Fruit fly (Drosophila melanogaster) whole organism, embryonic: ENCODE results near the gene rhea.

Experiments used
- ATbp ChIP-seq: fragments of 200-800 bp; sonication (Bioruptor generic); optimal IDR thresholded peaks from 2 replicates; lab custom pipeline; 2017; ENCODE audit warnings: missing biosample characterization, mild to moderate bottlenecking, missing genetic modification characterization, missing genetic modification reagents
- Adf1 ChIP-seq: fragments of 200-800 bp; sonication (Bioruptor generic); IDR thresholded peaks from 2 replicates; pipeline ENCODE4 v1.3.6; 2022; ENCODE audit warnings: missing biosample characterization, missing genetic modification characterization
- Atf-2 ChIP-seq: fragments of 200-800 bp; sonication (Bioruptor generic); optimal IDR thresholded peaks from 2 replicates; lab custom pipeline; 2016; ENCODE audit warnings: missing biosample characterization, missing genetic modification characterization
- CG10274 ChIP-seq: fragments of 200-800 bp; sonication (Bioruptor generic); optimal IDR thresholded peaks from 3 replicates; lab custom pipeline; 2017; ENCODE audit warnings: missing biosample characterization, mild to moderate bottlenecking, missing genetic modification characterization
- CG10565 ChIP-seq: fragments of 200-800 bp; sonication (Bioruptor generic); optimal IDR thresholded peaks from 3 replicates; lab custom pipeline; 2016; ENCODE audit warnings: missing biosample characterization, mild to moderate bottlenecking, missing genetic modification characterization
- CG11695 ChIP-seq: fragments of 200-800 bp; sonication (Bioruptor generic); IDR thresholded peaks from 3 replicates; pipeline ENCODE4 v1.3.6; 2022; ENCODE audit warnings: missing biosample characterization, missing genetic modification characterization
- CG12104 ChIP-seq: fragments of 200-800 bp; sonication (Bioruptor generic); optimal IDR thresholded peaks from 3 replicates; lab custom pipeline; 2016; ENCODE audit warnings: missing biosample characterization, missing genetic modification characterization
- CG14710 ChIP-seq: fragments of 200-800 bp; sonication (Bioruptor generic); optimal IDR thresholded peaks from 3 replicates; lab custom pipeline; 2019; ENCODE audit warnings: missing biosample characterization, mild to moderate bottlenecking, missing genetic modification characterization, moderate library complexity
- CG1529 ChIP-seq: fragments of 200-800 bp; sonication (Bioruptor generic); optimal IDR thresholded peaks from 3 replicates; lab custom pipeline; 2018; ENCODE audit warnings: missing biosample characterization, missing genetic modification characterization
- CG1603 ChIP-seq: fragments of 200-800 bp; sonication (Bioruptor generic); optimal IDR thresholded peaks from 2 replicates; lab custom pipeline; 2019; ENCODE audit warnings: missing biosample characterization, mild to moderate bottlenecking, missing genetic modification characterization, moderate library complexity
- CG17328 ChIP-seq: fragments of 200-800 bp; sonication (Bioruptor generic); IDR thresholded peaks from 2 replicates; pipeline ENCODE4 v1.3.6; 2022; ENCODE audit warnings: missing biosample characterization, missing genetic modification characterization
- CG2120 ChIP-seq: fragments of 200-800 bp; sonication (Bioruptor generic); optimal IDR thresholded peaks from 3 replicates; lab custom pipeline; 2016; ENCODE audit warnings: missing biosample characterization, missing genetic modification characterization
- CG3847 ChIP-seq: fragments of 200-800 bp; sonication (Bioruptor generic); IDR thresholded peaks from 2 replicates; pipeline ENCODE4 v1.3.6; 2022; ENCODE audit warnings: missing biosample characterization, missing genetic modification characterization
- CG3995 ChIP-seq: fragments of 200-800 bp; sonication (Bioruptor generic); optimal IDR thresholded peaks from 3 replicates; lab custom pipeline; 2016; ENCODE audit warnings: missing biosample characterization, missing genetic modification characterization
- CG4282 ChIP-seq: fragments of 200-800 bp; sonication (Bioruptor generic); optimal IDR thresholded peaks from 2 replicates; lab custom pipeline; 2016; ENCODE audit warnings: missing biosample characterization, missing genetic modification characterization
- CG5180 ChIP-seq: fragments of 200-800 bp; sonication (Bioruptor generic); optimal IDR thresholded peaks from 3 replicates; lab custom pipeline; 2017; ENCODE audit warnings: missing biosample characterization, missing genetic modification characterization, mild to moderate bottlenecking, moderate library complexity, missing genetic modification reagents
- CG6689 ChIP-seq: fragments of 200-800 bp; sonication (Bioruptor generic); IDR thresholded peaks from 2 replicates; pipeline ENCODE4 v1.3.6; 2022; ENCODE audit warnings: missing biosample characterization, missing genetic modification characterization
- CG9727 ChIP-seq: fragments of 200-800 bp; sonication (Bioruptor generic); optimal IDR thresholded peaks from 3 replicates; lab custom pipeline; 2017; ENCODE audit warnings: missing biosample characterization, mild to moderate bottlenecking, missing genetic modification characterization
- CG9817 ChIP-seq: fragments of 200-800 bp; sonication (Bioruptor generic); optimal IDR thresholded peaks from 2 replicates; lab custom pipeline; 2018; ENCODE audit warnings: missing biosample characterization, mild to moderate bottlenecking, missing genetic modification characterization, moderate library complexity
- CG9932 ChIP-seq: fragments of 200-800 bp; sonication (Bioruptor generic); IDR thresholded peaks from 2 replicates; pipeline ENCODE4 v1.3.6; 2022; ENCODE audit warnings: missing biosample characterization, missing genetic modification characterization
- Deaf1 ChIP-seq: fragments of 200-800 bp; optimal IDR thresholded peaks from 3 replicates; lab custom pipeline; 2019; ENCODE audit warnings: missing biosample characterization, mild to moderate bottlenecking, missing genetic modification characterization, moderate library complexity
- E2f1 ChIP-seq: fragments of 200-800 bp; sonication (Bioruptor generic); IDR thresholded peaks from 2 replicates; pipeline ENCODE4 v1.3.6; 2022; ENCODE audit warnings: missing biosample characterization, missing genetic modification characterization
- E2f2 ChIP-seq: fragments of 200-800 bp; sonication (Bioruptor generic); IDR thresholded peaks from 2 replicates; pipeline ENCODE4 v1.3.6; 2022; ENCODE audit warnings: missing biosample characterization, missing genetic modification characterization
- Eip74EF ChIP-seq, 2 experiments: fragments of 200-800 bp in 1 of 2; fragments of >200 bp in 1 of 2; sonication (Bioruptor generic) in 1 of 2; optimal IDR thresholded peaks; 2 replicates each; lab custom pipeline; 2017 to 2019; ENCODE audit warnings: missing biosample characterization in 2 of 2, missing genetic modification characterization in 2 of 2, mild to moderate bottlenecking in 1 of 2, moderate library complexity in 1 of 2
- GATAe ChIP-seq: fragments of 200-800 bp; sonication (Bioruptor generic); conservative IDR thresholded peaks from 2 replicates; pipeline ENCODE4 v1.3.6; 2022; ENCODE audit warnings: missing biosample characterization, missing genetic modification characterization
- HLH54F ChIP-seq: fragments of 200-800 bp; sonication (Bioruptor generic); optimal IDR thresholded peaks from 3 replicates; lab custom pipeline; 2016; ENCODE audit warnings: missing biosample characterization, missing genetic modification characterization
- Jarid2 ChIP-seq: fragments of 200-800 bp; sonication (Bioruptor generic); optimal IDR thresholded peaks from 3 replicates; lab custom pipeline; 2017; ENCODE audit warnings: mild to moderate bottlenecking, missing biosample characterization, missing genetic modification reagents, missing genetic modification characterization
- Kr ChIP-seq: fragments of 200-800 bp; sonication (Bioruptor generic); optimal IDR thresholded peaks from 2 replicates; lab custom pipeline; 2017; ENCODE audit warnings: missing biosample characterization, mild to moderate bottlenecking, missing genetic modification characterization
- Mad ChIP-seq: fragments of 200-800 bp; sonication (Bioruptor generic); optimal IDR thresholded peaks from 2 replicates; lab custom pipeline; 2016; ENCODE audit warnings: missing biosample characterization, missing genetic modification characterization
- Ptx1 ChIP-seq: fragments of 200-800 bp; sonication (Bioruptor generic); IDR thresholded peaks from 2 replicates; pipeline ENCODE4 v1.3.6; 2022; ENCODE audit warnings: missing biosample characterization, missing genetic modification characterization
- Ravus ChIP-seq: fragments of 200-800 bp; sonication (Bioruptor generic); IDR thresholded peaks from 2 replicates; pipeline ENCODE4 v1.3.6; 2022; ENCODE audit warnings: missing biosample characterization, missing genetic modification characterization
- Side ChIP-seq: fragments of 200-800 bp; sonication (Bioruptor generic); optimal IDR thresholded peaks from 2 replicates; lab custom pipeline; 2016; ENCODE audit warnings: missing biosample characterization, missing genetic modification characterization
- Stat92E ChIP-seq, 3 experiments: fragments of >200 bp in 2 of 3; fragments of 200-800 bp in 1 of 3; sonication (Bioruptor generic) in 1 of 3; optimal IDR thresholded peaks; 2 replicates each; lab custom pipeline; 2017 to 2019; ENCODE audit warnings: missing biosample characterization in 3 of 3, missing genetic modification characterization in 3 of 3, mild to moderate bottlenecking in 1 of 3, moderate library complexity in 1 of 3
- ab ChIP-seq: fragments of 200-800 bp; sonication (Bioruptor generic); optimal IDR thresholded peaks from 2 replicates; lab custom pipeline; 2016; ENCODE audit warnings: missing biosample characterization, missing genetic modification characterization
- bab2 ChIP-seq: fragments of 200-800 bp; sonication (Bioruptor generic); optimal IDR thresholded peaks from 2 replicates; lab custom pipeline; 2016; ENCODE audit warnings: missing biosample characterization, missing genetic modification characterization
- dm ChIP-seq: fragments of 200-800 bp; sonication (Bioruptor generic); optimal IDR thresholded peaks from 3 replicates; lab custom pipeline; 2016; ENCODE audit warnings: missing biosample characterization, missing genetic modification characterization
- ewg ChIP-seq: fragments of 200-800 bp; sonication (Bioruptor generic); optimal IDR thresholded peaks from 3 replicates; lab custom pipeline; 2017; ENCODE audit warnings: mild to moderate bottlenecking, missing biosample characterization, missing genetic modification reagents, missing genetic modification characterization
- gce ChIP-seq: fragments of 200-800 bp; sonication (Bioruptor generic); IDR thresholded peaks from 3 replicates; pipeline ENCODE4 v1.3.6; 2022; ENCODE audit warnings: missing biosample characterization, missing genetic modification characterization
- gcm2 ChIP-seq: fragments of 200-800 bp; sonication (Bioruptor generic); optimal IDR thresholded peaks from 2 replicates; lab custom pipeline; 2016; ENCODE audit warnings: missing biosample characterization, missing genetic modification characterization
- gem ChIP-seq: fragments of 200-800 bp; sonication (Bioruptor generic); optimal IDR thresholded peaks from 2 replicates; lab custom pipeline; 2019; ENCODE audit warnings: missing biosample characterization, mild to moderate bottlenecking, missing genetic modification characterization, moderate library complexity
- gfzf ChIP-seq: fragments of 200-800 bp; sonication (Bioruptor generic); optimal IDR thresholded peaks from 2 replicates; lab custom pipeline; 2016; ENCODE audit warnings: missing biosample characterization, mild to moderate bottlenecking, missing genetic modification characterization, moderate library complexity
- gt ChIP-seq: fragments of 200-800 bp; sonication (Bioruptor generic); IDR thresholded peaks from 2 replicates; pipeline ENCODE4 v1.3.6; 2022; ENCODE audit warnings: missing biosample characterization, missing genetic modification characterization
- lilli ChIP-seq: fragments of 200-800 bp; sonication (Bioruptor generic); optimal IDR thresholded peaks from 3 replicates; lab custom pipeline; 2016; ENCODE audit warnings: missing biosample characterization, missing genetic modification characterization
- mam ChIP-seq: fragments of 200-800 bp; sonication (Bioruptor generic); optimal IDR thresholded peaks from 3 replicates; lab custom pipeline; 2016; ENCODE audit warnings: missing biosample characterization, missing genetic modification characterization
- nau ChIP-seq: fragments of 200-800 bp; sonication (Bioruptor generic); optimal IDR thresholded peaks from 3 replicates; lab custom pipeline; 2017; ENCODE audit warnings: missing biosample characterization, mild to moderate bottlenecking, missing genetic modification characterization, missing genetic modification reagents
- oc ChIP-seq: fragments of 200-800 bp; sonication (Bioruptor generic); optimal IDR thresholded peaks from 2 replicates; lab custom pipeline; 2018; ENCODE audit warnings: missing biosample characterization, mild to moderate bottlenecking, missing genetic modification characterization, moderate library complexity
- prd ChIP-seq, 3 experiments: fragments of >200 bp in 2 of 3; fragments of 200-800 bp in 1 of 3; sonication (Bioruptor generic) in 1 of 3; optimal IDR thresholded peaks in 2 of 3; IDR thresholded peaks in 1 of 3; 2 replicates in 2 of 3; 3 replicates in 1 of 3; pipeline versions ENCODE4 v1.3.6 to Lab custom; 2017 to 2022; ENCODE audit warnings: missing biosample characterization in 1 of 3, missing genetic modification characterization in 1 of 3
- ro ChIP-seq: fragments of 200-800 bp; sonication (Bioruptor generic); IDR thresholded peaks from 2 replicates; pipeline ENCODE4 v1.3.6; 2022; ENCODE audit warnings: missing biosample characterization, missing genetic modification characterization
- tna ChIP-seq: fragments of 200-800 bp; sonication (Bioruptor generic); IDR thresholded peaks from 2 replicates; pipeline ENCODE4 v1.3.6; 2022; ENCODE audit warnings: missing biosample characterization, missing genetic modification characterization; ENCODE audit not compliant: partially characterized antibody
- toy ChIP-seq: fragments of 200-800 bp; sonication (Bioruptor generic); IDR thresholded peaks from 2 replicates; pipeline ENCODE4 v1.3.6; 2022; ENCODE audit warnings: missing biosample characterization, missing genetic modification characterization

rhea gene

dm6 chr3L:8506975-8507441, 37.8 kb upstream of the rhea start, which contains the start of gene CG43163 (continued):
- TF ChIP-seq oc (tag; lab: Kevin White, UChicago) (peak; percentile 73), CG5180 (GFP tag; lab: Kevin White, UChicago) (peak; percentile 27), tna (GFP tag; lab: Robert Waterston, UW) (no peak), CG11695 (GFP tag; lab: Robert Waterston, UW) (0 out of 3 replicates have a peak, but pooled peaks have one; percentile 33), Ptx1 (GFP tag; lab: Robert Waterston, UW) (peak; percentile 55), CG1529 (GFP tag; lab: Kevin White, UChicago) (peak; percentile 16), Deaf1 (tag; lab: Kevin White, UChicago) (peak; percentile 23), ewg (GFP tag; lab: Kevin White, UChicago) (peak; percentile 13), CG4282 (GFP tag; lab: Kevin White, UChicago) (peak; percentile 22), ATbp (GFP tag; lab: Kevin White, UChicago) (peak; percentile 34), HLH54F (GFP tag; lab: Kevin White, UChicago) (peak; percentile 66), dm (GFP tag; lab: Kevin White, UChicago) (peak; percentile 54), gt (GFP tag; lab: Robert Waterston, UW) (no peak), CG14710 (tag; lab: Kevin White, UChicago) (peak; percentile 68), bab2 (peak; percentile 22), prd (optimal IDR thresholded peaks at IDR 0.05; lab: Kevin White, UChicago) (no peak), prd (GFP tag; IDR thresholded peaks at IDR 0.05; lab: Robert Waterston, UW) (peak; percentile 77), gfzf (GFP tag; lab: Kevin White, UChicago) (peak; percentile 82), CG3995 (GFP tag; lab: Kevin White, UChicago) (no peak), toy (no peak), CG17328 (GFP tag; lab: Robert Waterston, UW) (peak; percentile 81), CG3847 (GFP tag; lab: Robert Waterston, UW) (peak; percentile 78), ab (GFP tag; lab: Kevin White, UChicago) (no peak), gcm2 (GFP tag; lab: Kevin White, UChicago) (peak; percentile 42), nau (no peak), CG6689 (GFP tag; lab: Robert Waterston, UW) (peak; percentile 57; the same call in 1 of the 2 replicates), ro (GFP tag; lab: Robert Waterston, UW) (no peak), CG9817 (peak; percentile 41), CG2120 (GFP tag; lab: Kevin White, UChicago) (peak; percentile 76), Kr (GFP tag; lab: Kevin White, UChicago) (no peak), gce (GFP tag; lab: Robert Waterston, UW) (peak; percentile 79), CG9932 (GFP tag; lab: Robert Waterston, UW) (peak; percentile 73), lilli (GFP tag; lab: Kevin White, UChicago) (peak; percentile 76), Mad (peak; percentile 75), Stat92E (GFP tag; optimal IDR thresholded peaks at IDR 0.05; lab: Kevin White, UChicago) (peak in 1 of 3 experiments; percentile 8), CG10565 (no peak), Eip74EF (GFP tag; optimal IDR thresholded peaks at IDR 0.05; lab: Kevin White, UChicago) (peak in 1 of 2 experiments; percentile 58), mam (GFP tag; lab: Kevin White, UChicago) (peak; percentile 27), gem (peak; percentile 86), CG10274 (no peak), GATAe (no peak), Adf1 (GFP tag; lab: Robert Waterston, UW) (peak; percentile 29; the same call in 1 of the 2 replicates), E2f2 (peak; percentile 72), E2f1 (peak; percentile 65), Side (peak; percentile 19), Atf-2 (GFP tag; lab: Kevin White, UChicago) (peak; percentile 32), CG12104 (GFP tag; lab: Kevin White, UChicago) (peak; percentile 12), CG9727 (GFP tag; lab: Kevin White, UChicago) (peak; percentile 66), Ravus (GFP tag; lab: Robert Waterston, UW) (no peak), CG1603 (peak; percentile 80), Jarid2 (GFP tag; lab: Kevin White, UChicago) (peak; percentile 77)
